Worm (Caenorhabditis elegans) whole organism, L4/young adult: Measurements from ENCODE around the gene W08E12.2.

Source experiments
- W03F9.2 ChIP-seq: fragments of 150-350 bp; optimal IDR thresholded peaks from 2 replicates; lab custom pipeline; 2014; ENCODE audit warnings: missing biosample characterization, missing genetic modification characterization
- dao-5 ChIP-seq: sonication (generic microtip); optimal IDR thresholded peaks from 2 replicates; lab custom pipeline; 2016; ENCODE audit warnings: missing genotype, missing genetic modification characterization, moderate library complexity, missing compliant biosample characterization
- him-1 ChIP-seq: sonication (generic microtip); optimal IDR thresholded peaks from 2 replicates; lab custom pipeline; 2016; ENCODE audit warnings: missing genotype, missing genetic modification reagents, missing genetic modification characterization, missing compliant biosample characterization

The W08E12.2 gene

ce11 chrIV:3338176-3338575, 32.5 kb downstream of the W08E12.2 start:
- TF ChIP-seq him-1 (tag; lab: Kevin White, UChicago) (no peak), W03F9.2 (tag; lab: Kevin White, UChicago) (no peak), dao-5 (tag; lab: Kevin White, UChicago) (no peak)

- TF ChIP-seq W03F9.2 (tag; lab: Kevin White, UChicago) (peak; percentile 78), dao-5 (tag; lab: Kevin White, UChicago) (no peak), him-1 (tag; lab: Kevin White, UChicago) (peak; percentile 47)
Measured at ce11 chrIV:3338676-3339075, 33.0 kb downstream of the W08E12.2 start, which contains the start of gene hrpa-1. TSS of gene hrpa-1 (minus strand) at chrIV:3338867.

ce11 chrIV:3341170-3341569, 35.5 kb downstream of the W08E12.2 start, which contains the start of gene F42A6.2:
TSS of gene F42A6.2 (plus strand) at chrIV:3341470.
- TF ChIP-seq him-1 (tag; lab: Kevin White, UChicago) = no peak
- TF ChIP-seq dao-5 (tag; lab: Kevin White, UChicago) = no peak
- TF ChIP-seq W03F9.2 (tag; lab: Kevin White, UChicago) = no peak

ce11 chrIV:3345484-3345883, 39.8 kb downstream of the W08E12.2 start:
- TF ChIP-seq W03F9.2 (tag; lab: Kevin White, UChicago) (no peak), dao-5 (tag; lab: Kevin White, UChicago) (no peak), him-1 (tag; lab: Kevin White, UChicago) (no peak)

ce11 chrIV:3348334-3348733, 42.7 kb downstream of the W08E12.2 start:
- no peak for TF ChIP-seq him-1 (tag; lab: Kevin White, UChicago)
- TF ChIP-seq dao-5 (tag; lab: Kevin White, UChicago) = no peak
- no peak for TF ChIP-seq W03F9.2 (tag; lab: Kevin White, UChicago)

- no peak for TF ChIP-seq W03F9.2 (tag; lab: Kevin White, UChicago)
- TF ChIP-seq dao-5 (tag; lab: Kevin White, UChicago) = no peak
- TF ChIP-seq him-1 (tag; lab: Kevin White, UChicago) = no peak
Measured at ce11 chrIV:3349977-3350580, 44.4 kb downstream of the W08E12.2 start, which contains the start of gene elks-1. TSS of gene elks-1 (minus strand) at chrIV:3350027.

ce11 chrIV:3352019-3352418, 46.3 kb downstream of the W08E12.2 start:
- TF ChIP-seq him-1 (tag; lab: Kevin White, UChicago) (no peak), dao-5 (tag; lab: Kevin White, UChicago) (no peak), W03F9.2 (tag; lab: Kevin White, UChicago) (no peak)

- TF ChIP-seq him-1 (tag; lab: Kevin White, UChicago) = no peak
- TF ChIP-seq W03F9.2 (tag; lab: Kevin White, UChicago) = no peak
- TF ChIP-seq dao-5 (tag; lab: Kevin White, UChicago) = no peak
Measured at ce11 chrIV:3354757-3355156, 49.1 kb downstream of the W08E12.2 start, which contains the start of gene F42A6.1. TSS of gene F42A6.1 (plus strand) at chrIV:3355057.
